Fruit fly (Drosophila melanogaster): Measurements from ENCODE around the gene CG8475.

The CG8475 gene

DNA sequence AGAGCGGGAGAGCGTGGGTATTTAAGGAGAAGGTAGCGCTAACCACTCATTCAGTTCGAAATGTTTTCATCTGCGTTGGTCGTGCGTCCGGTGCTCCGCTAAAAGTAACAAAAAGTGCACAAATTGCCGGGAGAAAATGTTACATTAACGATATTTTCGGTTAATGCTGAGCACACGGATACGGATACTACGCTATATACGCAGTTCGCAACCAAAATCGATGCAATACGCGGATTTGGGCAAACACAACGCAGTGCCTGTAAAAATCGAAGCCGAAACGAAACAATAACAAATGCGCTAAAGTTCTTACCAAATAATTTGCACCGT is 33.7 kb downstream of the CG8475 start, which contains the start of gene Piezo (continued):
- TF ChIP-seq NC2α (GFP tag; optimal IDR thresholded peaks at IDR 0.05) (no peak), fd102C (GFP tag; optimal IDR thresholded peaks at IDR 0.05) (peak; percentile 56), CG10147 (GFP tag; optimal IDR thresholded peaks at IDR 0.05) (no peak), Hr3 (GFP tag; optimal IDR thresholded peaks at IDR 0.05) (no peak), Dfd (GFP tag; optimal IDR thresholded peaks at IDR 0.05) (no peak), CG7745 (tag; optimal IDR thresholded peaks at IDR 0.05) (no peak), lmd (GFP tag; IDR thresholded peaks at IDR 0.05) (no peak), pita (GFP tag; optimal IDR thresholded peaks at IDR 0.05) (no peak), bigmax (GFP tag; optimal IDR thresholded peaks at IDR 0.05) (no peak), Fer1 (GFP tag; optimal IDR thresholded peaks at IDR 0.05) (no peak), org-1 (GFP tag; optimal IDR thresholded peaks at IDR 0.05) (no peak), CG10209 (GFP tag; optimal IDR thresholded peaks at IDR 0.05) (peak; percentile 15), Dip2 (GFP tag; IDR thresholded peaks at IDR 0.05) (no peak), CG17912 (GFP tag; optimal IDR thresholded peaks at IDR 0.05) (no peak), CG7963 (GFP tag; IDR thresholded peaks at IDR 0.05; ENCODE audit: partially characterized antibody) (0 out of 3 replicates have a peak, but pooled peaks have one; percentile 29), CG11456 (GFP tag; IDR thresholded peaks at IDR 0.05) (no peak; the same call in 2 of the 3 replicates), Bdp1 (GFP tag; optimal IDR thresholded peaks at IDR 0.05) (no peak), nau (GFP tag; optimal IDR thresholded peaks at IDR 0.05) (peak; percentile 51), CG34224 (GFP tag; IDR thresholded peaks at IDR 0.05; ENCODE audit: partially characterized antibody) (no peak; the same call in 2 of the 3 replicates), Adf1 (GFP tag; IDR thresholded peaks at IDR 0.05) (no peak), Nf-YC (tag; optimal IDR thresholded peaks at IDR 0.05) (no peak), sc (optimal IDR thresholded peaks at IDR 0.05) (no peak), sc (GFP tag; optimal IDR thresholded peaks at IDR 0.05) (no peak), gce (GFP tag; IDR thresholded peaks at IDR 0.05) (no peak), CG6813 (GFP tag; optimal IDR thresholded peaks at IDR 0.05) (no peak), grau (tag; optimal IDR thresholded peaks at IDR 0.05) (no peak), sug (tag; optimal IDR thresholded peaks at IDR 0.05) (peak; percentile 24), inv (GFP tag; IDR thresholded peaks at IDR 0.05; ENCODE audit: partially characterized antibody) (peak; percentile 6; the same call in 1 of the 2 replicates), CG10274 (GFP tag; optimal IDR thresholded peaks at IDR 0.05) (no peak), ase (GFP tag; IDR thresholded peaks at IDR 0.05) (no peak), Camta (GFP tag; optimal IDR thresholded peaks at IDR 0.05) (no peak), CG11723 (GFP tag; optimal IDR thresholded peaks at IDR 0.05) (no peak), toy (GFP tag; IDR thresholded peaks at IDR 0.05) (no peak), CG18764 (GFP tag; optimal IDR thresholded peaks at IDR 0.05) (no peak), stc (GFP tag; IDR thresholded peaks at IDR 0.05) (no peak), Dad (GFP tag; optimal IDR thresholded peaks at IDR 0.05) (no peak), Bgb (GFP tag; IDR thresholded peaks at IDR 0.05; ENCODE audit: partially characterized antibody) (peak; percentile 47; the same call in 1 of the 2 replicates), Dbx (GFP tag; IDR thresholded peaks at IDR 0.05) (no peak; the same call in 2 of the 3 replicates), ara (GFP tag; IDR thresholded peaks at IDR 0.05) (no peak), CG10267 (tag; optimal IDR thresholded peaks at IDR 0.05) (no peak), aop (GFP tag; IDR thresholded peaks at IDR 0.05) (no peak), hb (GFP tag; IDR thresholded peaks at IDR 0.05; ENCODE audit: partially characterized antibody) (0 out of 3 replicates have a peak, but pooled peaks have one; percentile 32), CG6175 (GFP tag; IDR thresholded peaks at IDR 0.05) (no peak), CG1233 (GFP tag; optimal IDR thresholded peaks at IDR 0.05) (no peak), gcm (GFP tag; optimal IDR thresholded peaks at IDR 0.05) (no peak), klu (GFP tag; IDR thresholded peaks at IDR 0.05) (no peak), crol (GFP tag; IDR thresholded peaks at IDR 0.05) (peak; percentile 4; the same call in 1 of the 2 replicates), CG10959 (GFP tag; IDR thresholded peaks at IDR 0.05) (no peak), CG8089 (GFP tag; optimal IDR thresholded peaks at IDR 0.05) (no peak), CG3407 (GFP tag; optimal IDR thresholded peaks at IDR 0.05) (no peak), CG10979 (tag; optimal IDR thresholded peaks at IDR 0.05) (no peak), dpn (GFP tag; optimal IDR thresholded peaks at IDR 0.05) (no peak)
